Worm (Caenorhabditis elegans) whole organism, L2 larva: ENCODE data around the gene F23H12.3.
A peak's percentile ranks its signal among the peaks of the same experiment; 100 is the strongest.

Source experiments
- C34F6.9 ChIP-seq: fragments of 150-350 bp; optimal IDR thresholded peaks from 2 replicates; lab custom pipeline; 2014; ENCODE audit warnings: missing biosample characterization, missing genetic modification characterization
- R02D3.7 ChIP-seq: fragments of 150-350 bp; optimal IDR thresholded peaks from 2 replicates; lab custom pipeline; 2014; ENCODE audit warnings: missing biosample characterization, missing genetic modification characterization
- Y55F3AM.14 ChIP-seq: fragments of 200-800 bp; sonication (Bioruptor generic); optimal IDR thresholded peaks from 2 replicates; lab custom pipeline; 2018; ENCODE audit warnings: mild to moderate bottlenecking, missing genetic modification characterization, missing compliant biosample characterization
- ZK546.5 ChIP-seq: sonication (generic microtip); optimal IDR thresholded peaks from 2 replicates; lab custom pipeline; 2017; ENCODE audit warnings: missing biosample characterization, missing genetic modification characterization
- alr-1 ChIP-seq: fragments of 150-350 bp; optimal IDR thresholded peaks from 2 replicates; lab custom pipeline; 2014; ENCODE audit warnings: missing biosample characterization, missing genetic modification characterization
- ama-1 ChIP-seq: fragments of 150-350 bp; optimal IDR thresholded peaks from 2 replicates; lab custom pipeline; 2018; ENCODE audit warnings: inconsistent platforms
- blmp-1 ChIP-seq: sonication (generic microtip); optimal IDR thresholded peaks from 2 replicates; lab custom pipeline; 2017; ENCODE audit warnings: missing genetic modification characterization, mild to moderate bottlenecking, missing compliant biosample characterization, antibody characterized with exemption, moderate library complexity; ENCODE audit not compliant: insufficient read depth
- crh-2 ChIP-seq: sonication (generic microtip); optimal IDR thresholded peaks from 2 replicates; lab custom pipeline; 2017; ENCODE audit warnings: missing biosample characterization, missing genetic modification characterization
- dmd-4 ChIP-seq: sonication (generic microtip); optimal IDR thresholded peaks from 2 replicates; lab custom pipeline; 2017; ENCODE audit warnings: missing biosample characterization, missing genetic modification characterization
- egl-27 ChIP-seq: sonication (generic microtip); optimal IDR thresholded peaks from 3 replicates; lab custom pipeline; 2017; ENCODE audit warnings: missing biosample characterization, missing genetic modification reagents, missing genetic modification characterization
- elt-1 ChIP-seq: fragments of 150-350 bp; optimal IDR thresholded peaks from 2 replicates; lab custom pipeline; 2014; ENCODE audit warnings: missing biosample characterization, missing genetic modification characterization
- elt-3 ChIP-seq: sonication (generic microtip); optimal IDR thresholded peaks from 2 replicates; lab custom pipeline; 2017; ENCODE audit warnings: missing biosample characterization, missing genetic modification characterization
- fos-1 ChIP-seq: fragments of 150-350 bp; optimal IDR thresholded peaks from 2 replicates; lab custom pipeline; 2014; ENCODE audit warnings: missing biosample characterization, missing genetic modification characterization
- gmeb-1 ChIP-seq: fragments of 150-350 bp; optimal IDR thresholded peaks from 2 replicates; lab custom pipeline; 2014; ENCODE audit warnings: missing biosample characterization, missing genetic modification characterization
- lin-11 ChIP-seq: fragments of 150-350 bp; sonication (generic microtip); optimal IDR thresholded peaks from 2 replicates; lab custom pipeline; 2014; ENCODE audit warnings: missing biosample characterization, missing genetic modification characterization, inconsistent platforms, mixed read lengths
- lin-13 ChIP-seq: fragments of 150-350 bp; optimal IDR thresholded peaks from 2 replicates; lab custom pipeline; 2014; ENCODE audit warnings: missing biosample characterization, missing genetic modification reagents, missing genetic modification characterization
- lsy-2 ChIP-seq, 2 experiments: fragments of 150-350 bp in 1 of 2; sonication (generic microtip) in 1 of 2; optimal IDR thresholded peaks; 2 replicates each; lab custom pipeline; 2014 to 2017; ENCODE audit warnings: missing biosample characterization in 2 of 2, missing genetic modification characterization in 2 of 2
- mab-5 ChIP-seq: fragments of 150-350 bp; optimal IDR thresholded peaks from 2 replicates; lab custom pipeline; 2014; ENCODE audit warnings: missing biosample characterization, missing genetic modification characterization
- mbf-1 ChIP-seq: sonication (generic microtip); optimal IDR thresholded peaks from 2 replicates; lab custom pipeline; 2017; ENCODE audit warnings: missing biosample characterization, missing genetic modification characterization
- nhr-12 ChIP-seq: fragments of 150-350 bp; optimal IDR thresholded peaks from 2 replicates; lab custom pipeline; 2014; ENCODE audit warnings: missing biosample characterization, missing genetic modification characterization
- nhr-129 ChIP-seq: fragments of 150-350 bp; optimal IDR thresholded peaks from 2 replicates; lab custom pipeline; 2014; ENCODE audit warnings: missing biosample characterization, missing genetic modification characterization
- nhr-21 ChIP-seq: fragments of 150-350 bp; optimal IDR thresholded peaks from 2 replicates; lab custom pipeline; 2014; ENCODE audit warnings: missing biosample characterization, missing genetic modification characterization
- nhr-23 ChIP-seq: fragments of 150-350 bp; optimal IDR thresholded peaks from 2 replicates; lab custom pipeline; 2014; ENCODE audit warnings: missing biosample characterization, missing genetic modification reagents, missing genetic modification characterization
- nhr-25 ChIP-seq: fragments of 150-350 bp; sonication (generic microtip); optimal IDR thresholded peaks from 3 replicates; lab custom pipeline; 2014; ENCODE audit warnings: missing biosample characterization, missing genetic modification characterization
- sem-4 ChIP-seq: fragments of 150-350 bp; optimal IDR thresholded peaks from 2 replicates; lab custom pipeline; 2014; ENCODE audit warnings: missing biosample characterization, missing genetic modification reagents, missing genetic modification characterization
- sma-3 ChIP-seq: sonication (generic microtip); optimal IDR thresholded peaks from 2 replicates; lab custom pipeline; 2016; ENCODE audit warnings: missing genetic modification reagents, missing genetic modification characterization, missing compliant biosample characterization
- sma-9 ChIP-seq, 2 experiments: fragments of 150-350 bp in 1 of 2; sonication (generic microtip) in 1 of 2; optimal IDR thresholded peaks; 2 replicates each; lab custom pipeline; 2014 to 2016; ENCODE audit warnings: missing genetic modification characterization in 2 of 2, mild to moderate bottlenecking in 1 of 2, missing biosample characterization in 1 of 2, missing compliant biosample characterization in 1 of 2, missing genetic modification reagents in 1 of 2, moderate library complexity in 1 of 2
- snpc-4 ChIP-seq: fragments of 150-350 bp; optimal IDR thresholded peaks from 2 replicates; lab custom pipeline; 2014; ENCODE audit warnings: missing biosample characterization, missing genetic modification characterization
- unc-39 ChIP-seq: fragments of 150-350 bp; optimal IDR thresholded peaks from 2 replicates; lab custom pipeline; 2014; ENCODE audit warnings: missing biosample characterization, missing genetic modification characterization
- unc-55 ChIP-seq: fragments of 150-350 bp; sonication (generic microtip); optimal IDR thresholded peaks from 3 replicates; lab custom pipeline; 2014; ENCODE audit warnings: missing biosample characterization, missing genetic modification reagents, missing genetic modification characterization

F23H12.3 gene

DNA sequence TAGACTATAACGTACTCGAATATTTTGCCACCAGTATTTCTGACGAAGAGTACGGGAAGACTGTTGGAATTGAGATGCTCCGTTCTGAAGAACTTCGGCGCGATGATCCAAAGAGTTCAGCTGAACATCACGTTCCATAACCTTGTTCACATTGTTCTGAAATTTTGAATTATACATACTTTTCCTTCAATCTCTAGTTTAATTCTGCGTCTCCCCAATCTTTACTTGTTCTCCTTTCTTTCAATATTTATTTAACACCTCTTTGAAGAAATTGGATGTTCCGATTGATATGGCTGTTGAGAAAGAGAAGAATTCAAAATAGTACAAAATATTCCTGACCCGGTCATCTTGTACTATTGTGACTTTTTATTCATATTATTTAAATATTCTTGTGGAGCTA is at the start of gene F23H12.3:
F23H12.3 (plus strand) TSS at position 301 of the 400 bp plus-strand sequence.
- no peak for TF ChIP-seq ama-1
- TF ChIP-seq ZK546.5 (tag; lab: Kevin White, UChicago) = no peak
- no peak for TF ChIP-seq fos-1
- TF ChIP-seq unc-39 (tag; lab: Kevin White, UChicago) = no peak
- no peak for TF ChIP-seq snpc-4 (tag; lab: Kevin White, UChicago)
- TF ChIP-seq nhr-21 (tag; lab: Kevin White, UChicago) = no peak
- no peak for TF ChIP-seq sem-4 (tag; lab: Kevin White, UChicago)
- TF ChIP-seq, all 48 proteins: peak for 0

DNA sequence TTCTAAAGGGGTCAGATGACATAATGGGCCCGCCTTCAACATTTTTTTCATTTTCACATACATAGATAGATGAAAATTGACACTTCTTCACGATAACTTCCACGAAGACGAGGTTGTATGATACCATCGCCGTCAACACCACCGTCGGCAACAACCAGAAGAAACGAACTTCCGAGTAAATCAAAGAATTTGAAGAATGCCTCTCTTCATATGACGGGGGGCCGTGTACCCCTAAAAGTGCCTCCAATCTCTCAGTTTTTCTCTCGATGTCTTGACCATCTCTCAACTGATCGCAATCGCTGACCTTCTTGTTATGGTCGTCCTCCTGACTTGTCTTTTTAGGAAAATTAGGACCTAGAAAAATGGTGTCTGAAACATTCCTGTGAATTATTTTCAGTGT is 49.4 kb upstream of the F23H12.3 start:
- TF ChIP-seq sma-9 (GFP tag; optimal IDR thresholded peaks at IDR 0.05; lab: Kevin White, UChicago) (peak; percentile 72), sma-9 (tag; optimal IDR thresholded peaks at IDR 0.05; lab: Kevin White, UChicago) (no peak), blmp-1 (tag; lab: Kevin White, UChicago) (peak; percentile 26), crh-2 (tag; lab: Kevin White, UChicago) (peak; percentile 16), C34F6.9 (no peak), unc-55 (GFP tag; lab: Kevin White, UChicago) (no peak), nhr-129 (tag; lab: Kevin White, UChicago) (peak; percentile 21), fos-1 (no peak), elt-1 (tag; lab: Kevin White, UChicago) (peak; percentile 73), elt-3 (no peak), nhr-25 (tag; lab: Kevin White, UChicago) (peak; percentile 47)
- TF ChIP-seq, all 48 proteins: peak for 6

DNA sequence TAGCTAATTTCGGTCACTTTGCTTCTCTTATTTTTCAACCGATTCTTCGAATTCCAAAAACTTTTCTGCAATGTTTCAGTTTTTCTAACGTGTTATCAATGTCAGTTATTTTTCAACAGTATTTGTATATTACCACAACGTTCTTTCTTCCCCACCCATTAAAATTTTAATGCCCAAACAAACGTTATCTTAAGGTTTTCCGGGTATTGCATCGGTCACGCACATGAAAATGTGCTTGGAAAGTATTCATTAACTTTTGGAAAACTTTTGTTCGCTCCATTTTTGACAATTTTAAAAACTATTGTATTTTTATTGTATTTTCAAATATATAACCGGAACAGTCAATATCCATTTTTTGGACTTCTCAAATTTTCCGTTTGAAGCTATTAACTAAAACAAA is 48.8 kb upstream of the F23H12.3 start:
- TF ChIP-seq sma-3 (GFP tag; lab: Kevin White, UChicago) = no peak
- TF ChIP-seq fos-1 = peak; percentile 3
- TF ChIP-seq lin-13 (GFP tag; lab: Kevin White, UChicago) = no peak
- TF ChIP-seq R02D3.7 (tag; lab: Kevin White, UChicago) = no peak
- TF ChIP-seq gmeb-1 (tag; lab: Kevin White, UChicago) = peak; percentile 22
- TF ChIP-seq egl-27 (tag; lab: Kevin White, UChicago) = no peak
- no peak for TF ChIP-seq unc-55 (GFP tag; lab: Kevin White, UChicago)
- no peak for TF ChIP-seq nhr-23 (tag; lab: Kevin White, UChicago)
- no peak for TF ChIP-seq alr-1 (tag; lab: Kevin White, UChicago)
- no peak for TF ChIP-seq nhr-12
- no peak for TF ChIP-seq mab-5 (tag; lab: Kevin White, UChicago)

DNA sequence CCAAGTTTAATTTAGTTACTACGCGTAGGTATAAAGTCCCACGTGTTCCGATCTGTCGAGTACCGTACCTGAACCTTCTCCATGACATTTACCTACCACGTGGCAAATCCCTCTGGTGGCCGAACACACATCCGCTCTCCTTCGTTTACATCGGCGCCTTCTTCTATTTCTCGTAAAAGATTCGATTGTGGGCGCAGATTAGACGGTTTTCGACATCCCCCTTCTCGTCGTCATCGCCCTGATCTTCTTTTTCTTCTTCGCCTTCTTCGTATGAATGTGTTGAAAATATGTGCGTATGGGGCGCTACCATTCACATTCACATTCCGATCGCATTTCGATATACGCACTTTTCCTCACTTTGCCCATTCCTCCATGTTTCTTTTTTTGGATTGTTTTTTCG is 48.2 kb upstream of the F23H12.3 start:
- TF ChIP-seq sem-4 (tag; lab: Kevin White, UChicago) (no peak), elt-1 (tag; lab: Kevin White, UChicago) (no peak), lsy-2 (tag; optimal IDR thresholded peaks at IDR 0.05; lab: Kevin White, UChicago) (peak in 1 of 2 experiments; percentile 25), dmd-4 (tag; lab: Kevin White, UChicago) (no peak), blmp-1 (tag; lab: Kevin White, UChicago) (no peak), Y55F3AM.14 (no peak), gmeb-1 (tag; lab: Kevin White, UChicago) (no peak), lin-11 (tag; lab: Kevin White, UChicago) (no peak)

DNA sequence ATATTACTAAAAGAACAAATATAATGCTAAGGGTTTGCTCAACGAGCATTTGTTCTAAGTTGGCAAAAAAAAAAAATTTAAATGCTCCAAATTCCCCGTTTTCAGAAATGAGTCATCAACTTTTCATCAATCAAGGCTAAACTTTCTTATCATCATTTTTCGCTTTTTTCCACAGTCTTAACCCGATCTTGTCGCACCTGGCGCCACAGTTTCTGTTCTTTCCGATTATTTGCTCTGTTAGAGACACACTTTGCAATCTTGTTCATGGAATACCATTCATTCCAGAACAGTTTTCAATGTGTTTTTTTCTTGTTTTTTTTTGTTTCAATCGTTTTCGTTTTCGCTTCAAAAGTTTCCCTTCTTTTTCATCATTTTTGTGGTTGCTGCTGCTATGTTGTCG is 46.8 kb upstream of the F23H12.3 start:
- TF ChIP-seq sma-3 (GFP tag; lab: Kevin White, UChicago) (peak; percentile 12), mab-5 (tag; lab: Kevin White, UChicago) (no peak), sma-9 (GFP tag; optimal IDR thresholded peaks at IDR 0.05; lab: Kevin White, UChicago) (peak; percentile 84), sma-9 (tag; optimal IDR thresholded peaks at IDR 0.05; lab: Kevin White, UChicago) (no peak), crh-2 (tag; lab: Kevin White, UChicago) (peak; percentile 51), fos-1 (peak; percentile 92), unc-39 (tag; lab: Kevin White, UChicago) (no peak)

DNA sequence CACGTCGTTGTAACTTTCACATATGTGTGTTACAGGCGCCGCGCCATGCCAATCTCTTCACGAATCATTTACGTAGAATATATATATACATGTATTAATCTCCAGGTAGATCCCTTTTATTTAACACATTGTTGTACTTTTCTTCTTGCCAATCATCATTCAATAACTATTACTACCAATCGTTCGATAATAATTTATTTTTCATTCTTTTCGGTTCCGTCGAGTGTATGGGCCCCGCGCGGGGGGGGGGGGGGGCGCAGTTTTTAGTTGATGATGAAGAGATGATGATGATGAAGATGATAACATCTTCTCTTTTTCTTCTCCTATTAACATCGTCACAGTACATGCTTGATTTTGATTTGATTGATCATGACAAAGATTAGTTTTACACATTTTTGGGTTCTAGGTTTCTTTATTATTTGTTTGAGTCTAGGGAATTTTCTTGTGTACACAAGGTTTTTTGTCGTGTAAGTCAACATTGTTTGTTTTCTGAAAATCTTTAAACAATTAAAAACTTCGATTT is 45.6 kb upstream of the F23H12.3 start:
- TF ChIP-seq mbf-1 (tag; lab: Kevin White, UChicago) = no peak
- TF ChIP-seq sma-9 (GFP tag; optimal IDR thresholded peaks at IDR 0.05; lab: Kevin White, UChicago) = peak; percentile 66
- no peak for TF ChIP-seq sma-9 (tag; optimal IDR thresholded peaks at IDR 0.05; lab: Kevin White, UChicago)
- TF ChIP-seq sma-3 (GFP tag; lab: Kevin White, UChicago) = peak; percentile 40
- peak; percentile 20 for TF ChIP-seq blmp-1 (tag; lab: Kevin White, UChicago)
- TF ChIP-seq, all 48 proteins: peak for 3
